Worm (Caenorhabditis elegans) whole organism, L3 larva: ENCODE data around the gene Y6D1A.2.

Experiments
- R02D3.7 ChIP-seq: fragments of 150-350 bp; optimal IDR thresholded peaks from 2 replicates; lab custom pipeline; 2014; ENCODE audit warnings: missing biosample characterization, missing genetic modification characterization
- ZK546.5 ChIP-seq: sonication (generic microtip); optimal IDR thresholded peaks from 2 replicates; lab custom pipeline; 2017; ENCODE audit warnings: missing biosample characterization, missing genetic modification characterization
- aly-2 ChIP-seq: fragments of 150-350 bp; optimal IDR thresholded peaks from 2 replicates; lab custom pipeline; 2014; ENCODE audit warnings: missing biosample characterization, missing genetic modification characterization
- ama-1 ChIP-seq: fragments of 150-350 bp; optimal IDR thresholded peaks from 2 replicates; lab custom pipeline; 2018
- ceh-16 ChIP-seq: sonication (generic microtip); optimal IDR thresholded peaks from 2 replicates; lab custom pipeline; 2017; ENCODE audit warnings: missing biosample characterization, missing genetic modification characterization
- ceh-82 ChIP-seq: fragments of 150-350 bp; optimal IDR thresholded peaks from 2 replicates; lab custom pipeline; 2014; ENCODE audit warnings: missing biosample characterization, missing genetic modification characterization
- ceh-9 ChIP-seq: sonication (generic microtip); optimal IDR thresholded peaks from 2 replicates; lab custom pipeline; 2018; ENCODE audit warnings: missing biosample characterization, missing genetic modification characterization
- daf-12 ChIP-seq: fragments of 150-350 bp; optimal IDR thresholded peaks from 2 replicates; lab custom pipeline; 2014; ENCODE audit warnings: missing biosample characterization, missing genetic modification reagents, missing genetic modification characterization
- egl-27 ChIP-seq: sonication (generic microtip); optimal IDR thresholded peaks from 4 replicates; lab custom pipeline; 2017; ENCODE audit warnings: missing biosample characterization, missing genetic modification reagents, missing genetic modification characterization
- egl-5 ChIP-seq: fragments of 150-350 bp; optimal IDR thresholded peaks from 2 replicates; lab custom pipeline; 2017; ENCODE audit warnings: missing biosample characterization, missing genetic modification reagents, missing genetic modification characterization, inconsistent platforms
- elt-3 ChIP-seq, 3 experiments: fragments of 150-350 bp in 1 of 3; sonication (generic microtip) in 2 of 3; optimal IDR thresholded peaks; 2 replicates in 2 of 3; 4 replicates in 1 of 3; lab custom pipeline; 2014 to 2017; ENCODE audit warnings: missing biosample characterization in 3 of 3, missing genetic modification characterization in 3 of 3
- fkh-10 ChIP-seq: sonication (generic microtip); optimal IDR thresholded peaks from 2 replicates; lab custom pipeline; 2017; ENCODE audit warnings: missing biosample characterization, missing genetic modification reagents, missing genetic modification characterization
- fkh-2 ChIP-seq: fragments of 150-350 bp; optimal IDR thresholded peaks from 2 replicates; lab custom pipeline; 2014; ENCODE audit warnings: missing biosample characterization, missing genetic modification reagents, missing genetic modification characterization
- fos-1 ChIP-seq: fragments of 150-350 bp; optimal IDR thresholded peaks from 2 replicates; lab custom pipeline; 2014; ENCODE audit warnings: missing biosample characterization, missing genetic modification characterization
- hmg-11 ChIP-seq: sonication (generic microtip); optimal IDR thresholded peaks from 2 replicates; lab custom pipeline; 2016; ENCODE audit warnings: missing genetic modification characterization, missing compliant biosample characterization
- jun-1 ChIP-seq: fragments of 150-350 bp; optimal IDR thresholded peaks from 2 replicates; lab custom pipeline; 2014; ENCODE audit warnings: missing biosample characterization, missing genetic modification reagents, missing genetic modification characterization
- lin-39 ChIP-seq: fragments of 150-350 bp; optimal IDR thresholded peaks from 2 replicates; lab custom pipeline; 2018; ENCODE audit warnings: missing biosample characterization, missing genetic modification reagents, missing genetic modification characterization
- lsy-12 ChIP-seq: sonication (generic microtip); optimal IDR thresholded peaks from 2 replicates; lab custom pipeline; 2016; ENCODE audit warnings: mild to moderate bottlenecking, missing genetic modification characterization, missing compliant biosample characterization
- nfya-1 ChIP-seq: sonication (generic microtip); optimal IDR thresholded peaks from 2 replicates; lab custom pipeline; 2017; ENCODE audit warnings: missing genetic modification characterization, mild to moderate bottlenecking, missing compliant biosample characterization, antibody characterized with exemption, moderate library complexity; ENCODE audit not compliant: insufficient read depth
- nhr-11 ChIP-seq: fragments of 150-350 bp; optimal IDR thresholded peaks from 2 replicates; lab custom pipeline; 2014; ENCODE audit warnings: missing biosample characterization, missing genetic modification characterization
- nhr-12 ChIP-seq: fragments of 150-350 bp; optimal IDR thresholded peaks from 2 replicates; lab custom pipeline; 2014; ENCODE audit warnings: missing biosample characterization, missing genetic modification characterization
- nhr-23 ChIP-seq: fragments of 150-350 bp; optimal IDR thresholded peaks from 2 replicates; lab custom pipeline; 2014; ENCODE audit warnings: missing biosample characterization, missing genetic modification reagents, missing genetic modification characterization
- nhr-237 ChIP-seq: fragments of 150-350 bp; optimal IDR thresholded peaks from 2 replicates; lab custom pipeline; 2014; ENCODE audit warnings: missing biosample characterization, missing genetic modification characterization
- nhr-25 ChIP-seq: sonication (generic microtip); optimal IDR thresholded peaks from 2 replicates; lab custom pipeline; 2017; ENCODE audit warnings: missing biosample characterization, missing genetic modification characterization
- nhr-28 ChIP-seq: fragments of 150-350 bp; optimal IDR thresholded peaks from 2 replicates; lab custom pipeline; 2014; ENCODE audit warnings: missing biosample characterization, missing genetic modification characterization
- nhr-43 ChIP-seq: sonication (generic microtip); optimal IDR thresholded peaks from 2 replicates; lab custom pipeline; 2016; ENCODE audit warnings: mild to moderate bottlenecking, missing genetic modification characterization, missing compliant biosample characterization; ENCODE audit not compliant: poor library complexity, severe bottlenecking
- nhr-67 ChIP-seq: fragments of 150-350 bp; optimal IDR thresholded peaks from 2 replicates; lab custom pipeline; 2014; ENCODE audit warnings: missing biosample characterization, missing genetic modification characterization
- nhr-76 ChIP-seq: fragments of 150-350 bp; sonication (generic microtip); optimal IDR thresholded peaks from 5 replicates; lab custom pipeline; 2014; ENCODE audit warnings: missing biosample characterization, missing genetic modification characterization
- nhr-77 ChIP-seq: fragments of 150-350 bp; optimal IDR thresholded peaks from 2 replicates; lab custom pipeline; 2014; ENCODE audit warnings: missing biosample characterization, missing genetic modification characterization
- pha-4 ChIP-seq: fragments of 150-350 bp; optimal IDR thresholded peaks from 2 replicates; lab custom pipeline; 2014; ENCODE audit warnings: missing biosample characterization, missing genetic modification reagents, missing genetic modification characterization
- skn-1 ChIP-seq: fragments of 150-350 bp; optimal IDR thresholded peaks from 2 replicates; lab custom pipeline; 2014; ENCODE audit warnings: missing biosample characterization, missing genetic modification characterization
- snpc-4 ChIP-seq: fragments of 150-350 bp; optimal IDR thresholded peaks from 2 replicates; lab custom pipeline; 2014; ENCODE audit warnings: missing biosample characterization, missing genetic modification characterization
- tbx-2 ChIP-seq: sonication (generic microtip); optimal IDR thresholded peaks from 2 replicates; lab custom pipeline; 2016; ENCODE audit warnings: mild to moderate bottlenecking, missing genetic modification characterization, missing compliant biosample characterization
- unc-62 ChIP-seq: fragments of 150-350 bp; sonication (generic microtip); optimal IDR thresholded peaks from 4 replicates; lab custom pipeline; 2014; ENCODE audit warnings: missing biosample characterization, missing genetic modification reagents, missing genetic modification characterization
- ztf-11 ChIP-seq: fragments of 150-350 bp; optimal IDR thresholded peaks from 2 replicates; lab custom pipeline; 2014; ENCODE audit warnings: missing biosample characterization, missing genetic modification characterization
- ztf-4 ChIP-seq: fragments of 150-350 bp; optimal IDR thresholded peaks from 2 replicates; lab custom pipeline; 2014; ENCODE audit warnings: missing biosample characterization, missing genetic modification characterization

Y6D1A.2 gene

DNA sequence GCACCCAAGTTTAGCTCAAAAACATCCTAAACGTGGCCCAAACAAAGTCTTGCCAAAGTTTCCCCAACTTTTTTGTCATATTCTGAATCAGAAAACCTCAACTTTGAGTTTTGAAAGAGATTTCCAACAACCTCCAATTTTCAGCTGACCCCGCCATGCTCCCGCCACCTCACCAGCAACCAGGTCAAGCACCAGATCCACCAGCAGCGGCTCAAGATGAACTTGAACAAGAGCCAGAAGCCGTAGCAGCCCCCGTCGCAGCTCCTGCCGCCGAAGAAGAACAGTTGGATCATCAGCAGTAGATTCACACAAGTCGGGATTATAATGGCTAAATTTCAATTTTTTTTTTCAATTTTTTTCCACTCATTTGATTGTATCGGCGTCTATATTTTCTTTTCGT is 8.5 kb downstream of the Y6D1A.2 start:
- TF ChIP-seq tbx-2 (tag; lab: Kevin White, UChicago) (no peak), nhr-43 (tag; lab: Kevin White, UChicago) (no peak), hmg-11 (no peak), ceh-9 (tag; lab: Kevin White, UChicago) (no peak), ceh-82 (no peak), fkh-10 (GFP tag; lab: Kevin White, UChicago) (no peak), elt-3 (tag; optimal IDR thresholded peaks at IDR 0.05; lab: Kevin White, UChicago) (no peak), nhr-11 (no peak), nhr-67 (tag; lab: Kevin White, UChicago) (no peak), snpc-4 (tag; lab: Kevin White, UChicago) (no peak), pha-4 (tag; lab: Kevin White, UChicago) (no peak), fos-1 (tag; lab: Kevin White, UChicago) (no peak), nhr-12 (no peak), daf-12 (tag; lab: Kevin White, UChicago) (no peak), ztf-11 (no peak)

DNA sequence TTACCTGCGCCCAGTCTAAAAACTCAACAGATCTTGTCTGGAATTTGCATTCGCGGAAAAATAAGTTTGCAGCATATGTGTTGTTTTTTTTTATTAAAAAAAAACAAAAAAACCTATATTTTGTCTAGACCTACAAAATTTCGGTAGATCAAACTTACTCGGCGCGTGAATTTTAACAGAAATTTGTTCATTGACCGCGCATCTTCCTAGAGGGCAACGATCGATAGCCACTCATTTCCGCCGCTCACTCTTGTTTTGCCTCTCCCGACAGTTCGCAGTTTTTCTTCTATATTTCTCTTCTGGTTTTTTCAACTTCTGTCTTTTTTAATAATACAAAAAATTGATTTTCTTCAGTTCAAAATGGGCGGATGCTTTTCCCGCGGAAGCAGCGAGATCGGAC is 9.3 kb downstream of the Y6D1A.2 start, which contains the start of gene F43G6.7:
Gene F43G6.7, plus strand, starts transcription at position 355 of the 400 bp plus-strand sequence.
- TF ChIP-seq aly-2 (tag; lab: Kevin White, UChicago) = no peak
- TF ChIP-seq ceh-9 (tag; lab: Kevin White, UChicago) = no peak
- no peak for TF ChIP-seq nhr-67 (tag; lab: Kevin White, UChicago)
- no peak for TF ChIP-seq egl-27 (tag; lab: Kevin White, UChicago)
- TF ChIP-seq nhr-25 (tag; lab: Kevin White, UChicago) = no peak
- no peak for TF ChIP-seq ztf-4
- TF ChIP-seq egl-5 (tag; lab: Kevin White, UChicago) = no peak
- no peak for TF ChIP-seq fos-1 (tag; lab: Kevin White, UChicago)
- TF ChIP-seq ceh-16 (tag; lab: Kevin White, UChicago) = no peak
- no peak for TF ChIP-seq ceh-82
- TF ChIP-seq, all 47 proteins: peak for 0

- TF ChIP-seq ztf-11 (no peak), fos-1 (tag; lab: Kevin White, UChicago) (no peak), nhr-76 (tag; lab: Kevin White, UChicago) (no peak), nfya-1 (tag; lab: Kevin White, UChicago) (no peak), egl-27 (tag; lab: Kevin White, UChicago) (no peak), fkh-2 (no peak), nhr-77 (tag; lab: Kevin White, UChicago) (no peak)
- TF ChIP-seq, all 47 proteins: peak for 0
These were observed 10.7 kb downstream of the Y6D1A.2 start, which contains the start of gene F43G6.10 for ce11 chrII:11808979-11809378. F43G6.10 (plus strand) TSS chrII:11809349.

DNA sequence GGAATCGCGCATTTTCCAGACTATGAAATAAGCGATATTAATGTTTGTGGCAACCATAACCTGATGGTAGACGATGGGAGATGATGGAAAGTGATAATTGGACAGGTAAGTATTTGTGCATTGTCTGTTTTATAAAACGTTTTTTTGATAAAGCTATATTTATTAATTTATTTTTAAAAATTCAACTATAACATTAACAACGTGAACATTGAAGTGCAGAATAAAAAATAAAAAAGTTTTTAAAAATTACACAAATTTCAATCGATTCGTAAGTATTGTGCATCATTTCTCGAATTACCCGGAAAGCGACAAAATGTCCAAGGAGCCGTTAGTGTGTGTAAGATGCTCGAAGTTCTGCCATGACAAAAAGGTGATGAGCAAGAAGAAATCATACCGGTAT is 13.5 kb downstream of the Y6D1A.2 start, which contains the start of gene jmjd-1.1:
Gene jmjd-1.1, plus strand, starts transcription at position 301 of the 400 bp plus-strand sequence.
- no peak for TF ChIP-seq nhr-25 (tag; lab: Kevin White, UChicago)
- no peak for TF ChIP-seq nhr-67 (tag; lab: Kevin White, UChicago)
- no peak for TF ChIP-seq nhr-43 (tag; lab: Kevin White, UChicago)
- TF ChIP-seq ama-1 = no peak
- no peak for TF ChIP-seq unc-62 (GFP tag; lab: Kevin White, UChicago)
- no peak for TF ChIP-seq egl-27 (tag; lab: Kevin White, UChicago)
- no peak for TF ChIP-seq tbx-2 (tag; lab: Kevin White, UChicago)
- no peak for TF ChIP-seq aly-2 (tag; lab: Kevin White, UChicago)
- TF ChIP-seq nhr-23 (tag; lab: Kevin White, UChicago) = no peak
- TF ChIP-seq lsy-12 = no peak
- no peak for TF ChIP-seq R02D3.7 (tag; lab: Kevin White, UChicago)
- TF ChIP-seq fkh-2 = no peak
- TF ChIP-seq jun-1 (tag; lab: Kevin White, UChicago) = no peak
- TF ChIP-seq ceh-9 (tag; lab: Kevin White, UChicago) = no peak
- TF ChIP-seq fos-1 (tag; lab: Kevin White, UChicago) = no peak
- TF ChIP-seq ZK546.5 (tag; lab: Kevin White, UChicago) = no peak
- TF ChIP-seq nhr-237 (tag; lab: Kevin White, UChicago) = no peak
- TF ChIP-seq lin-39 = no peak
- no peak for TF ChIP-seq skn-1 (tag; lab: Kevin White, UChicago)
- TF ChIP-seq nhr-28 (tag; lab: Kevin White, UChicago) = no peak
